Worm (Caenorhabditis elegans): ENCODE results near the gene atf-6.

DNA sequence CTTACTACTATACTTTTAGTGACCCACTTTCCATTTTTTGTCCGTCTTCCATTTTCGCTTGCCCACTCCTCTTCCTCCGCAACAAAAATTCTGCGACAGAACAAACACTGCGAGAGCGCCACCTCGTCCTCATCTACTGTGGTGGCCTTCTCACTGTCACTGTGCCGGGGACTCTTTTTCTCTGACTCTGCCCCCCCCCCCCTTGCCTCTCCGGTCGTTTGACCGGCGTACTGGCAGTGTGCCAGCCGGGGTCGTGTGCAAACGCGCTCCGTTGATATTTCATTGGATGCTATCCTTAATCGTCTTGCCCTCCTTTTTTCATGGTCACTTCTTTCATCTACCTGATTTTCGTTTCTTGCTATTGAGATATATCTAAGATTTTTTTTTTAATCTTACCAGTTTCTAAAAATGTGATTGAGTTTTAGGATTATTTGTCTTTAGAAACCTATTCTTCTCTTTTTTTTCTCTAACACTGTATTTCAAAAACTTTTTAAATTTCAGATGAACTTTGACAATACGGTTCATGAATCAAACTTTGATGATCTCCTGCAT, at the start of gene atf-6:
- TF ChIP-seq nhr-90 (tag; optimal IDR thresholded peaks at IDR 0.05; ENCODE audit: poor library complexity) (peak; percentile 87), jun-1 (tag; optimal IDR thresholded peaks at IDR 0.05) (peak; percentile 72), lir-3 (tag; optimal IDR thresholded peaks at IDR 0.05; ENCODE audit: poor library complexity) (peak; percentile 43), lin-14 (GFP tag; optimal IDR thresholded peaks at IDR 0.05) (peak; percentile 97), nhr-12 (tag; optimal IDR thresholded peaks at IDR 0.05) (no peak), lin-39 (tag; optimal IDR thresholded peaks at IDR 0.05) (peak; percentile 44)
